Worm (Caenorhabditis elegans) whole organism, mixed stage, embryonic: ENCODE data around the gene col-144.
A peak's percentile ranks its signal among the peaks of the same experiment; 100 is the strongest.

Experiments
- blmp-1 ChIP-seq: fragments of 150-350 bp; optimal IDR thresholded peaks from 2 replicates; lab custom pipeline; 2014; ENCODE audit warnings: missing biosample characterization, missing genetic modification characterization
- elt-1 ChIP-seq: sonication (generic microtip); optimal IDR thresholded peaks from 2 replicates; lab custom pipeline; 2017; ENCODE audit warnings: missing genetic modification characterization, mild to moderate bottlenecking, missing compliant biosample characterization, antibody characterized with exemption, moderate library complexity, borderline replicate concordance; ENCODE audit not compliant: insufficient read depth

DNA sequence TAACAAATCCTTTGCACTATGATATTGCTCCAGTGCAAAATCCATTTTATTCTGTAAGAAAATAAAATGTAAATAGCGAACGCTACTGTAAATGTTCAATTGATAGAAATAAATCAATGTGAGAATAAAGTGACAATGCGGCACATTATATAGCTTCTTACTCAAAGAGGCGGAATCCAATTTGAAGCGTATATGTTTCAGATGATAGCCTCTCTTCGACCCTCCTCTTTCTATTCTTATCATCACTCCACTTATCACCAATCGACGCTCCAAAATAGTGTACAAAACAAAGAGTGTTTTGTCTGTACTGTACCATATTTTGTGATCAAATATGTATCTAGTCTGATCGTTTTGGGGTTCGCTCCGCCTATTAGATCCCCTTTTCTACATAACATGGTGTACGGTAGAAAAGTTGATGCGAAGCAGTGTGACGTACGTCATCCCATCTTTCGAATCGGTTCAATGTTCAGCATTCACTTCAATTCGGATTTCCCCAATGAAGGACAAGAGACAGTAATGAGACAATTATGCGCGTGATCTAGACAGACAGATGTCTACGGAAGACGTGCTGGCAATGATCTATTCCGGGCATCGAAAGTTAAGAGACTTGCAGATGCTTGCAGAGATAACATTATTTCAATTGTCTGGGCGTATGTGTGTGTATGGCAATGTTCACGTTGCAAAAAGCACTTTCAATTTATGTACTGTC, 13.4 kb downstream of the col-144 start, which contains the start of gene spl-2:
- TF ChIP-seq elt-1, result peak; percentile 72
- no peak for TF ChIP-seq blmp-1 (tag; lab: Kevin White, UChicago)
